Fruit fly (Drosophila melanogaster) whole organism, pupa: ENCODE data around the gene CG3198.

Experiments
- CG10348 ChIP-seq: fragments of 200-800 bp; sonication (Bioruptor generic); IDR thresholded peaks from 2 replicates; pipeline ENCODE4 v1.3.6; 2022; ENCODE audit warnings: missing biosample characterization, missing genetic modification characterization
- CG12605 ChIP-seq: fragments of 200-800 bp; sonication (Bioruptor generic); IDR thresholded peaks from 2 replicates; pipeline ENCODE4 v1.3.6; 2022; ENCODE audit warnings: missing biosample characterization, missing genetic modification characterization
- CG13204 ChIP-seq: fragments of 200-800 bp; sonication (Bioruptor generic); optimal IDR thresholded peaks from 2 replicates; lab custom pipeline; 2018; ENCODE audit warnings: missing biosample characterization, mild to moderate bottlenecking, missing genetic modification characterization, moderate library complexity
- CG14655 ChIP-seq: fragments of 200-800 bp; sonication (Bioruptor generic); optimal IDR thresholded peaks from 3 replicates; lab custom pipeline; 2017; ENCODE audit warnings: mild to moderate bottlenecking, missing biosample characterization, missing genetic modification reagents, missing genetic modification characterization
- CG15710 ChIP-seq: fragments of 200-800 bp; sonication (Bioruptor generic); optimal IDR thresholded peaks from 2 replicates; lab custom pipeline; 2018; ENCODE audit warnings: missing biosample characterization, mild to moderate bottlenecking, missing genetic modification characterization, moderate library complexity
- CG17806 ChIP-seq: fragments of 200-800 bp; sonication (Bioruptor generic); optimal IDR thresholded peaks from 2 replicates; lab custom pipeline; 2018; ENCODE audit warnings: missing biosample characterization, mild to moderate bottlenecking, missing genetic modification characterization, moderate library complexity
- CG32121 ChIP-seq: fragments of 200-800 bp; sonication (Bioruptor generic); IDR thresholded peaks from 2 replicates; pipeline ENCODE4 v1.3.6; 2022; ENCODE audit warnings: missing biosample characterization, missing genetic modification characterization
- CG34367 ChIP-seq: fragments of 200-800 bp; sonication (Bioruptor generic); optimal IDR thresholded peaks from 2 replicates; lab custom pipeline; 2018; ENCODE audit warnings: missing biosample characterization, mild to moderate bottlenecking, missing genetic modification characterization
- CG4496 ChIP-seq: fragments of 200-800 bp; sonication (Bioruptor generic); IDR thresholded peaks from 3 replicates; pipeline ENCODE4 v1.3.6; 2022; ENCODE audit warnings: missing biosample characterization, missing genetic modification characterization
- CG8159 ChIP-seq: fragments of 200-800 bp; sonication (Bioruptor generic); optimal IDR thresholded peaks from 3 replicates; lab custom pipeline; 2018; ENCODE audit warnings: missing biosample characterization, mild to moderate bottlenecking, missing genetic modification characterization, moderate library complexity
- CG8301 ChIP-seq: fragments of 200-800 bp; sonication (Bioruptor generic); optimal IDR thresholded peaks from 2 replicates; lab custom pipeline; 2018; ENCODE audit warnings: missing biosample characterization, mild to moderate bottlenecking, missing genetic modification characterization
- CG9948 ChIP-seq: fragments of 200-800 bp; sonication (Bioruptor generic); optimal IDR thresholded peaks from 2 replicates; lab custom pipeline; 2018; ENCODE audit warnings: missing biosample characterization, mild to moderate bottlenecking, missing genetic modification characterization, moderate library complexity
- D1 ChIP-seq: fragments of 200-800 bp; sonication (Bioruptor generic); optimal IDR thresholded peaks from 2 replicates; lab custom pipeline; 2018; ENCODE audit warnings: missing biosample characterization, mild to moderate bottlenecking, missing genetic modification characterization, moderate library complexity
- EcR ChIP-seq: fragments of 200-800 bp; sonication (Bioruptor generic); optimal IDR thresholded peaks from 3 replicates; lab custom pipeline; 2019; ENCODE audit warnings: missing biosample characterization, missing genetic modification characterization, mild to moderate bottlenecking, moderate library complexity, missing genetic modification reagents
- Ets98B ChIP-seq: fragments of 200-800 bp; sonication (Bioruptor generic); IDR thresholded peaks from 2 replicates; pipeline ENCODE4 v1.3.6; 2022; ENCODE audit warnings: missing biosample characterization, missing genetic modification characterization
- Pif1A ChIP-seq: fragments of 200-800 bp; sonication (Bioruptor generic); optimal IDR thresholded peaks from 3 replicates; lab custom pipeline; 2016; ENCODE audit warnings: missing biosample characterization, missing genetic modification characterization
- Pif1B ChIP-seq: fragments of 200-800 bp; sonication (Bioruptor generic); optimal IDR thresholded peaks from 3 replicates; lab custom pipeline; 2016; ENCODE audit warnings: missing biosample characterization, missing genetic modification characterization
- Snoo ChIP-seq: fragments of 200-800 bp; sonication (Bioruptor generic); optimal IDR thresholded peaks from 3 replicates; lab custom pipeline; 2017; ENCODE audit warnings: missing biosample characterization, mild to moderate bottlenecking, missing genetic modification characterization, inconsistent platforms
- fd96Ca ChIP-seq: fragments of 200-800 bp; sonication (Bioruptor generic); IDR thresholded peaks from 3 replicates; pipeline ENCODE4 v1.3.6; 2022; ENCODE audit warnings: missing biosample characterization, missing genetic modification characterization
- gl ChIP-seq: fragments of 200-800 bp; sonication (Bioruptor generic); optimal IDR thresholded peaks from 2 replicates; lab custom pipeline; 2018; ENCODE audit warnings: missing biosample characterization, mild to moderate bottlenecking, missing genetic modification characterization
- rn ChIP-seq: fragments of 200-800 bp; sonication (Bioruptor generic); IDR thresholded peaks from 2 replicates; pipeline ENCODE4 v1.3.6; 2022; ENCODE audit warnings: missing biosample characterization, missing genetic modification characterization

Gene CG3198

DNA sequence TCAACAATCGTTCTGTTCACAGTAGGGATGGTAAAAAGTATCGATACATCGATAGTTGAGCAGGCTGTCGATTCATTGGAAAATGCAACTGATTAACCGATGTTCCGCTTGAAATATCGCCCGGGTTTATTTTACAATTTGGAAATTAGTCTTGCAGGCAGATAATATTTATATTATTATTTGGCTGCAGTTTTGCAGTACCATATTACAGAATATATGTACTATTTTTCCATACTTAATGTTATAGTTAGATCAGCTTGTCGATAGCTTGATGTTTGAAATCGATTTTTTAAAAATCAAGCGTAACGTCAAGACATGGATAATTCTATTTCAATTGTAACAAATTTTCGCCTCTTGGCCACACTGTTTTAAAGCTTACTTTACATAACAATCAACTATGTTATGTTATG lies 21.2 kb upstream of the CG3198 start, which contains the start of gene CG14442:
Gene CG14442, minus strand, starts transcription at position 29 of the 410 bp plus-strand sequence.
- TF ChIP-seq CG8301 (tag; lab: Kevin White, UChicago) (no peak), CG9948 (no peak), CG34367 (tag; lab: Kevin White, UChicago) (no peak), CG10348 (GFP tag; lab: Robert Waterston, UW) (no peak), CG14655 (no peak), CG17806 (tag; lab: Kevin White, UChicago) (peak; percentile 21), Pif1B (GFP tag; lab: Kevin White, UChicago) (peak; percentile 6), CG13204 (GFP tag; lab: Kevin White, UChicago) (no peak), Pif1A (GFP tag; lab: Kevin White, UChicago) (peak; percentile 35), gl (no peak), CG12605 (GFP tag; lab: Robert Waterston, UW) (no peak), CG32121 (GFP tag; lab: Robert Waterston, UW) (no peak), CG8159 (tag; lab: Kevin White, UChicago) (peak; percentile 30), CG4496 (GFP tag; lab: Robert Waterston, UW) (peak; percentile 36; the same call in 1 of the 3 replicates), fd96Ca (GFP tag; lab: Robert Waterston, UW) (peak; percentile 11; the same call in 1 of the 3 replicates), D1 (tag; lab: Kevin White, UChicago) (no peak), Ets98B (GFP tag; lab: Robert Waterston, UW) (peak; percentile 14; the same call in 1 of the 2 replicates), EcR (GFP tag; lab: Kevin White, UChicago) (no peak), rn (GFP tag; lab: Robert Waterston, UW) (no peak)

DNA sequence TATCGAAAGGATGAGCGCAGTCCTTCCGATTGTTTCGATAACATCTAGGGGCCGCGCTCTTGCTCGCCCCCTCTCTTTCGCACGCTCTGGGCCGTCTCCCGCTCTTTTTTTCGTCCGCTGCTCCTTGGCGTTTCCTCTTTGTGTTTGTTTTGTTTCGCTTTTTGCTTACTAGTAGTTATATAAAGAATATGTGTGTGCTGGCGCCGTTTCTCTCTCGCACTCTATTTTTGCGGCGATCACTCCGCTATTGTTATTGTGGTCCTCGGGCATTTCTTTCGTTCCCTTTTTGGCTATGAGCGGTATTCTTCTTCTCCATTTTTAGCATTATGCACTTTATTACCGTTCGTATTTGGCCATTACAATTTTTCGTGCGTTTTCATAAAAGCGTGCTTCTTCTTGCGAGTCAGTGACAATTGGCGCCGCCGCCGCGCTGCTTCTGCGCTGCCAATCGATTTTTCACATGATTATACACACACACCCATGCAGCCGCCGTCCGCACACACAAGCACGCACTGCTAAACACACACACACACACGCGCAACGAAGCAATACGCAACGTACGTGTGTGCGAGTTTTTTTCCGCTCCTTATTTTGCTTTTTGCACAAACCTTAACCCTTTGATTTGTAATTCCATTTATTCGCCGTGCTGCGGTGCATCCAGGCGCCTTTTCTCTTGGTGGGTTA lies 20.5 kb upstream of the CG3198 start:
- TF ChIP-seq Pif1B (GFP tag; lab: Kevin White, UChicago) = no peak
- no peak for TF ChIP-seq CG17806 (tag; lab: Kevin White, UChicago)
- TF ChIP-seq CG14655 = no peak
- no peak for TF ChIP-seq gl
- TF ChIP-seq CG13204 (GFP tag; lab: Kevin White, UChicago) = peak; percentile 73
- TF ChIP-seq CG32121 (GFP tag; lab: Robert Waterston, UW) = 0 out of 2 replicates have a peak, but pooled peaks have one; percentile 18
- no peak for TF ChIP-seq Snoo (tag; lab: Kevin White, UChicago)
- peak; percentile 10 for TF ChIP-seq CG15710
- no peak for TF ChIP-seq CG34367 (tag; lab: Kevin White, UChicago)

- TF ChIP-seq Pif1B (GFP tag; lab: Kevin White, UChicago) (no peak), CG13204 (GFP tag; lab: Kevin White, UChicago) (no peak), CG9948 (no peak), EcR (GFP tag; lab: Kevin White, UChicago) (no peak), CG10348 (GFP tag; lab: Robert Waterston, UW) (no peak), CG32121 (GFP tag; lab: Robert Waterston, UW) (no peak), CG8159 (tag; lab: Kevin White, UChicago) (no peak)
Measured at dm6 chrX:6688620-6689400, 15.0 kb upstream of the CG3198 start, which contains the start of gene CG3184. Gene CG3184, minus strand, starts transcription at chrX:6688774.

- TF ChIP-seq CG13204 (GFP tag; lab: Kevin White, UChicago) (no peak), EcR (GFP tag; lab: Kevin White, UChicago) (peak; percentile 43)
Measured at dm6 chrX:6687267-6687666, 13.5 kb upstream of the CG3198 start, which contains the start of gene CG44303. Gene CG44303, minus strand, starts transcription at chrX:6687420.

- TF ChIP-seq CG8159 (tag; lab: Kevin White, UChicago) (no peak), CG13204 (GFP tag; lab: Kevin White, UChicago) (no peak), CG17806 (tag; lab: Kevin White, UChicago) (no peak), rn (GFP tag; lab: Robert Waterston, UW) (no peak)
Measured at dm6 chrX:6683635-6684499, 10.1 kb upstream of the CG3198 start, which contains the start of gene Pink1. Gene Pink1, plus strand, starts transcription at chrX:6683798.

DNA sequence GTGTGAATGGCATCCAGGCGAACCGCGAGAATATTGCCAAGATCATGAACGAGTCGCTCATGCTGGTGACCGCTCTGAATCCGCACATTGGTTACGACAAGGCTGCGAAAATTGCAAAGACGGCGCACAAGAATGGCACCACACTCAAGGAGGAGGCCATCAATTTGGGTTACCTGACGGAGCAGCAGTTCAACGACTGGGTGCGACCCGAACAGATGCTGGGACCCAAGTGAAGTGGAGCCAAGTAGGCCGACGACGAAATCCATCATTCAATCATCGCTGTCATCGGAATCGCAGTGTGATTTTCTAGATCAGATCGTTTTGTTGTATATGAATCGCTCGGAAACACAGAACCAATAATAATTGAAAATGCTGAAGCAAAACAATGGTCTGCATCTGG lies 7.7 kb upstream of the CG3198 start, which contains the start of gene Fum2:
Gene Fum2, plus strand, starts transcription at position 301 of the 400 bp plus-strand sequence.
- TF ChIP-seq CG10348 (GFP tag; lab: Robert Waterston, UW) (no peak), Pif1A (GFP tag; lab: Kevin White, UChicago) (no peak), CG13204 (GFP tag; lab: Kevin White, UChicago) (no peak), CG8301 (tag; lab: Kevin White, UChicago) (no peak), CG9948 (no peak), CG8159 (tag; lab: Kevin White, UChicago) (no peak), CG32121 (GFP tag; lab: Robert Waterston, UW) (no peak), rn (GFP tag; lab: Robert Waterston, UW) (no peak), CG34367 (tag; lab: Kevin White, UChicago) (no peak), CG12605 (GFP tag; lab: Robert Waterston, UW) (no peak), CG4496 (GFP tag; lab: Robert Waterston, UW) (no peak), D1 (tag; lab: Kevin White, UChicago) (no peak), gl (no peak)
- TF ChIP-seq, all 21 proteins: peak for 0
